Fruit fly (Drosophila melanogaster): ENCODE measurements around the gene Hmgcr.

Gene Hmgcr

dm6 chr3R:23709508-23710208 lies 23.5 kb upstream of the Hmgcr start, which contains the start of gene CG10301 (continued):
- peak; percentile 41; the same call in 1 of the 3 replicates for TF ChIP-seq so (GFP tag; IDR thresholded peaks at IDR 0.05)
- TF ChIP-seq CG10654 (GFP tag; optimal IDR thresholded peaks at IDR 0.05), result peak; percentile 47
- peak; percentile 59 for TF ChIP-seq CG12219 (GFP tag; optimal IDR thresholded peaks at IDR 0.05)
- no peak for TF ChIP-seq CG3838 (GFP tag; optimal IDR thresholded peaks at IDR 0.05)
- peak; percentile 9 for TF ChIP-seq NC2α (GFP tag; optimal IDR thresholded peaks at IDR 0.05)
- TF ChIP-seq CG9817 (tag; optimal IDR thresholded peaks at IDR 0.05), result no peak
- no peak for TF ChIP-seq CG4328 (GFP tag; optimal IDR thresholded peaks at IDR 0.05)
- TF ChIP-seq MESR4 (GFP tag; optimal IDR thresholded peaks at IDR 0.05), result no peak
- TF ChIP-seq esg (GFP tag; conservative IDR thresholded peaks at IDR 0.05), result peak; percentile 52
- peak; percentile 20; the same call in 1 of the 3 replicates for TF ChIP-seq Mrtf (GFP tag; IDR thresholded peaks at IDR 0.05)
- no peak for TF ChIP-seq Jarid2 (GFP tag; optimal IDR thresholded peaks at IDR 0.05)
- TF ChIP-seq Rx (GFP tag; IDR thresholded peaks at IDR 0.05), result peak; percentile 39
- TF ChIP-seq Hey (tag; optimal IDR thresholded peaks at IDR 0.05), result no peak
- TF ChIP-seq ato (GFP tag; IDR thresholded peaks at IDR 0.05; ENCODE audit: partially characterized antibody), result no peak
- no peak for TF ChIP-seq insv (GFP tag; optimal IDR thresholded peaks at IDR 0.05)
- TF ChIP-seq grn (GFP tag; optimal IDR thresholded peaks at IDR 0.05), result no peak
- no peak for TF ChIP-seq ash1 (GFP tag; optimal IDR thresholded peaks at IDR 0.05)
- no peak for TF ChIP-seq danr (GFP tag; IDR thresholded peaks at IDR 0.05)
- no peak for TF ChIP-seq Nf-YA (GFP tag; IDR thresholded peaks at IDR 0.05)
- TF ChIP-seq CG31224 (GFP tag; IDR thresholded peaks at IDR 0.05), result no peak
- TF ChIP-seq CG1792 (GFP tag; optimal IDR thresholded peaks at IDR 0.05), result no peak
- TF ChIP-seq CG33213 (GFP tag; optimal IDR thresholded peaks at IDR 0.05), result peak; percentile 19
- no peak; the same call in 2 of the 3 replicates for TF ChIP-seq Aef1 (GFP tag; IDR thresholded peaks at IDR 0.05)
- no peak for TF ChIP-seq C15 (GFP tag; IDR thresholded peaks at IDR 0.05)
- TF ChIP-seq inv (GFP tag; IDR thresholded peaks at IDR 0.05; ENCODE audit: partially characterized antibody), result no peak
- TF ChIP-seq CG12744 (GFP tag; optimal IDR thresholded peaks at IDR 0.05), result no peak
- TF ChIP-seq Mad (GFP tag; optimal IDR thresholded peaks at IDR 0.05), result no peak
- TF ChIP-seq CG3065 (GFP tag; optimal IDR thresholded peaks at IDR 0.05), result peak; percentile 43
- TF ChIP-seq tio (GFP tag; optimal IDR thresholded peaks at IDR 0.05), result peak; percentile 52
- TF ChIP-seq CG13123 (GFP tag; optimal IDR thresholded peaks at IDR 0.05), result no peak
- TF ChIP-seq CG11696 (GFP tag; IDR thresholded peaks at IDR 0.05), result no peak
- no peak for TF ChIP-seq ase (GFP tag; IDR thresholded peaks at IDR 0.05)
- no peak for TF ChIP-seq CG31388 (GFP tag; optimal IDR thresholded peaks at IDR 0.05)
- no peak for TF ChIP-seq ro (GFP tag; IDR thresholded peaks at IDR 0.05)
- no peak for TF ChIP-seq CG34422 (GFP tag; IDR thresholded peaks at IDR 0.05)
- TF ChIP-seq CG10147 (GFP tag; optimal IDR thresholded peaks at IDR 0.05), result no peak
- no peak for TF ChIP-seq repo (GFP tag; optimal IDR thresholded peaks at IDR 0.05)
- TF ChIP-seq kah (GFP tag; optimal IDR thresholded peaks at IDR 0.05), result peak; percentile 34
- no peak for TF ChIP-seq MTF-1 (GFP tag; optimal IDR thresholded peaks at IDR 0.05; ENCODE audit: borderline replicate concordance)
- TF ChIP-seq row (GFP tag; IDR thresholded peaks at IDR 0.05), result peak; percentile 71
- no peak for TF ChIP-seq rib (GFP tag; IDR thresholded peaks at IDR 0.05)
- peak; percentile 3 for TF ChIP-seq sd (tag; optimal IDR thresholded peaks at IDR 0.05)
- no peak for TF ChIP-seq nom (GFP tag; optimal IDR thresholded peaks at IDR 0.05)
- TF ChIP-seq CrebB (tag; optimal IDR thresholded peaks at IDR 0.05), result no peak
- TF ChIP-seq Optix (GFP tag; IDR thresholded peaks at IDR 0.05), result no peak
- no peak for TF ChIP-seq Stat92E (GFP tag; optimal IDR thresholded peaks at IDR 0.05)
- TF ChIP-seq CG32532 (GFP tag; IDR thresholded peaks at IDR 0.05), result no peak
- TF ChIP-seq GATAe (GFP tag; conservative IDR thresholded peaks at IDR 0.05), result 0 out of 2 replicates have a peak, but pooled peaks have one; percentile 19
- no peak for TF ChIP-seq eyg (GFP tag; optimal IDR thresholded peaks at IDR 0.05)
- TF ChIP-seq Dbx (GFP tag; IDR thresholded peaks at IDR 0.05), result no peak
- TF ChIP-seq Elba2 (GFP tag; optimal IDR thresholded peaks at IDR 0.05), result no peak
